Fruit fly (Drosophila melanogaster): ENCODE data around the gene CG43773.
A peak's percentile ranks its signal among the peaks of the same experiment; 100 is the strongest.

CG43773 gene

dm6 chr2L:4053421-4054091, 46.1 kb downstream of the CG43773 start (continued):
- TF ChIP-seq zfh1 (GFP tag; IDR thresholded peaks at IDR 0.05): peak; percentile 83
- TF ChIP-seq Atf6 (GFP tag; IDR thresholded peaks at IDR 0.05): peak; percentile 28; the same call in 1 of the 2 replicates
- no peak for TF ChIP-seq usp (GFP tag; optimal IDR thresholded peaks at IDR 0.05)
- TF ChIP-seq CG33213 (GFP tag; optimal IDR thresholded peaks at IDR 0.05): no peak
- no peak for TF ChIP-seq en (GFP tag; optimal IDR thresholded peaks at IDR 0.05)
- TF ChIP-seq crol (GFP tag; IDR thresholded peaks at IDR 0.05): peak; percentile 50; the same call in 1 of the 2 replicates
- peak; percentile 70 for TF ChIP-seq tap (tag; optimal IDR thresholded peaks at IDR 0.05)
- TF ChIP-seq CG7987 (GFP tag; optimal IDR thresholded peaks at IDR 0.05): no peak
- TF ChIP-seq CG11696 (GFP tag; IDR thresholded peaks at IDR 0.05): no peak
- peak; percentile 41; the same call in 1 of the 2 replicates for TF ChIP-seq CG31224 (GFP tag; IDR thresholded peaks at IDR 0.05)
- peak; percentile 29 for TF ChIP-seq kah (GFP tag; optimal IDR thresholded peaks at IDR 0.05)
- TF ChIP-seq BEAF-32 (GFP tag; optimal IDR thresholded peaks at IDR 0.05): no peak
- TF ChIP-seq cwo (GFP tag; optimal IDR thresholded peaks at IDR 0.05): peak; percentile 26
- peak; percentile 75 for TF ChIP-seq tgo (GFP tag; IDR thresholded peaks at IDR 0.05)
- TF ChIP-seq lov (optimal IDR thresholded peaks at IDR 0.05): no peak
- no peak; the same call in 2 of the 3 replicates for TF ChIP-seq lov (GFP tag; IDR thresholded peaks at IDR 0.05)
- peak; percentile 77 for TF ChIP-seq dysf (GFP tag; IDR thresholded peaks at IDR 0.05)
- TF ChIP-seq pzg (GFP tag; optimal IDR thresholded peaks at IDR 0.05): no peak
- TF ChIP-seq pros (GFP tag; optimal IDR thresholded peaks at IDR 0.05): peak; percentile 42
- TF ChIP-seq nau (GFP tag; optimal IDR thresholded peaks at IDR 0.05): peak; percentile 58
- TF ChIP-seq pho (GFP tag; optimal IDR thresholded peaks at IDR 0.05): no peak
- peak; percentile 47 for TF ChIP-seq CG12219 (GFP tag; optimal IDR thresholded peaks at IDR 0.05)
- TF ChIP-seq CG2120 (GFP tag; optimal IDR thresholded peaks at IDR 0.05): peak; percentile 49
- TF ChIP-seq lmd (GFP tag; IDR thresholded peaks at IDR 0.05): peak; percentile 64
- no peak for TF ChIP-seq cas (GFP tag; IDR thresholded peaks at IDR 0.05)
- no peak for TF ChIP-seq CG8478 (optimal IDR thresholded peaks at IDR 0.05)
- TF ChIP-seq CG18764 (GFP tag; optimal IDR thresholded peaks at IDR 0.05): peak; percentile 50
- TF ChIP-seq CG11093 (GFP tag; IDR thresholded peaks at IDR 0.05): 0 out of 3 replicates have a peak, but pooled peaks have one; percentile 23
- no peak for TF ChIP-seq CG16779 (GFP tag; IDR thresholded peaks at IDR 0.05)
- TF ChIP-seq CG18011 (GFP tag; optimal IDR thresholded peaks at IDR 0.05): peak; percentile 10
- TF ChIP-seq Drgx (GFP tag; IDR thresholded peaks at IDR 0.05): peak; percentile 61
- peak; percentile 77 for TF ChIP-seq ttk (GFP tag; IDR thresholded peaks at IDR 0.05)
- TF ChIP-seq br (optimal IDR thresholded peaks at IDR 0.05): no peak
- peak; percentile 88 for TF ChIP-seq psq (GFP tag; optimal IDR thresholded peaks at IDR 0.05)
- no peak for TF ChIP-seq CkIIα-i1 (GFP tag; IDR thresholded peaks at IDR 0.05)
- peak; percentile 2 for TF ChIP-seq CG4328 (GFP tag; optimal IDR thresholded peaks at IDR 0.05)
- peak; percentile 77 for TF ChIP-seq Ssrp (tag; optimal IDR thresholded peaks at IDR 0.05)
- TF ChIP-seq gcm2 (GFP tag; optimal IDR thresholded peaks at IDR 0.05): peak; percentile 23
- TF ChIP-seq Adf1 (GFP tag; IDR thresholded peaks at IDR 0.05): no peak
- TF ChIP-seq ato (GFP tag; IDR thresholded peaks at IDR 0.05; ENCODE audit: partially characterized antibody): no peak
- peak; percentile 49; the same call in 1 of the 2 replicates for TF ChIP-seq onecut (GFP tag; IDR thresholded peaks at IDR 0.05)
- TF ChIP-seq CG10366 (GFP tag; IDR thresholded peaks at IDR 0.05): peak; percentile 51
- TF ChIP-seq CG6175 (GFP tag; IDR thresholded peaks at IDR 0.05): no peak
- peak; percentile 77 for TF ChIP-seq CG9727 (GFP tag; optimal IDR thresholded peaks at IDR 0.05)
- TF ChIP-seq mirr (GFP tag; optimal IDR thresholded peaks at IDR 0.05): no peak
- TF ChIP-seq yki (optimal IDR thresholded peaks at IDR 0.05): no peak
- TF ChIP-seq ftz-f1 (GFP tag; optimal IDR thresholded peaks at IDR 0.05): no peak
- TF ChIP-seq Poxn (GFP tag; IDR thresholded peaks at IDR 0.05): no peak
- no peak for TF ChIP-seq Mes4 (GFP tag; optimal IDR thresholded peaks at IDR 0.05)
- TF ChIP-seq insv (GFP tag; optimal IDR thresholded peaks at IDR 0.05): no peak
- TF ChIP-seq CG6272 (GFP tag; IDR thresholded peaks at IDR 0.05): no peak
- TF ChIP-seq CG14014 (GFP tag; IDR thresholded peaks at IDR 0.05): peak; percentile 30; the same call in 1 of the 2 replicates
- no peak for TF ChIP-seq CTCF (GFP tag; optimal IDR thresholded peaks at IDR 0.05)

Data from whole organism, embryonic.